Fruit fly (Drosophila melanogaster) whole organism, embryonic: ENCODE results near the gene neur.

Source experiments
- Antp ChIP-seq: fragments of 200-800 bp; sonication (Bioruptor generic); optimal IDR thresholded peaks from 3 replicates; lab custom pipeline; 2016; ENCODE audit warnings: missing biosample characterization, missing genetic modification characterization
- Asciz ChIP-seq: fragments of 200-800 bp; sonication (Bioruptor generic); optimal IDR thresholded peaks from 2 replicates; lab custom pipeline; 2017; ENCODE audit warnings: missing biosample characterization, mild to moderate bottlenecking, missing genetic modification characterization, missing genetic modification reagents
- B-H2 ChIP-seq: fragments of 200-800 bp; sonication (Bioruptor generic); optimal IDR thresholded peaks from 2 replicates; lab custom pipeline; 2018; ENCODE audit warnings: missing biosample characterization, mild to moderate bottlenecking, missing genetic modification characterization
- CG10366 ChIP-seq: fragments of 200-800 bp; sonication (Bioruptor generic); IDR thresholded peaks from 2 replicates; pipeline ENCODE4 v1.3.6; 2022; ENCODE audit warnings: missing biosample characterization, missing genetic modification characterization
- CG11398 ChIP-seq: fragments of 200-800 bp; sonication (Bioruptor generic); optimal IDR thresholded peaks from 2 replicates; lab custom pipeline; 2016; ENCODE audit warnings: missing biosample characterization, missing genetic modification characterization
- CG12104 ChIP-seq: fragments of 200-800 bp; sonication (Bioruptor generic); optimal IDR thresholded peaks from 3 replicates; lab custom pipeline; 2016; ENCODE audit warnings: missing biosample characterization, missing genetic modification characterization
- CG13287 ChIP-seq: fragments of 200-800 bp; sonication (Bioruptor generic); IDR thresholded peaks from 2 replicates; pipeline ENCODE4 v1.3.6; 2022; ENCODE audit warnings: missing biosample characterization, missing genetic modification characterization; ENCODE audit not compliant: partially characterized antibody
- CG15479 ChIP-seq: fragments of 200-800 bp; sonication (Bioruptor generic); optimal IDR thresholded peaks from 3 replicates; lab custom pipeline; 2019; ENCODE audit warnings: missing biosample characterization, mild to moderate bottlenecking, missing genetic modification characterization, moderate library complexity
- CG17359 ChIP-seq: fragments of 200-800 bp; sonication (Bioruptor generic); optimal IDR thresholded peaks from 3 replicates; lab custom pipeline; 2018; ENCODE audit warnings: missing biosample characterization, mild to moderate bottlenecking, missing genetic modification characterization, moderate library complexity
- CG2199 ChIP-seq: fragments of 200-800 bp; sonication (Bioruptor generic); IDR thresholded peaks from 3 replicates; pipeline ENCODE4 v1.3.6; 2022; ENCODE audit warnings: missing biosample characterization, missing genetic modification characterization
- CG30020 ChIP-seq: fragments of 200-800 bp; optimal IDR thresholded peaks from 2 replicates; lab custom pipeline; 2019; ENCODE audit warnings: missing biosample characterization, mild to moderate bottlenecking, missing genetic modification characterization, moderate library complexity
- CG3407 ChIP-seq: fragments of 200-800 bp; sonication (Bioruptor generic); optimal IDR thresholded peaks from 2 replicates; lab custom pipeline; 2018; ENCODE audit warnings: missing biosample characterization, mild to moderate bottlenecking, missing genetic modification characterization
- CG42726 ChIP-seq: fragments of 200-800 bp; sonication (Bioruptor generic); IDR thresholded peaks from 2 replicates; pipeline ENCODE4 v1.3.6; 2022; ENCODE audit warnings: missing biosample characterization, missing genetic modification characterization; ENCODE audit not compliant: partially characterized antibody
- CG4328 ChIP-seq: fragments of 200-800 bp; sonication (Bioruptor generic); optimal IDR thresholded peaks from 3 replicates; lab custom pipeline; 2017; ENCODE audit warnings: missing biosample characterization, missing genetic modification reagents, missing genetic modification characterization
- CG6272 ChIP-seq: fragments of 200-800 bp; sonication (Bioruptor generic); IDR thresholded peaks from 2 replicates; pipeline ENCODE4 v1.3.6; 2022; ENCODE audit warnings: missing biosample characterization, missing genetic modification characterization
- CG7963 ChIP-seq: fragments of 200-800 bp; sonication (Bioruptor generic); IDR thresholded peaks from 3 replicates; pipeline ENCODE4 v1.3.6; 2022; ENCODE audit warnings: missing biosample characterization, missing genetic modification characterization; ENCODE audit not compliant: partially characterized antibody
- CG8924 ChIP-seq: fragments of 200-800 bp; optimal IDR thresholded peaks from 3 replicates; lab custom pipeline; 2019; ENCODE audit warnings: missing biosample characterization, mild to moderate bottlenecking, missing genetic modification characterization, moderate library complexity
- CG9797 ChIP-seq: fragments of 200-800 bp; sonication (Bioruptor generic); optimal IDR thresholded peaks from 3 replicates; lab custom pipeline; 2018; ENCODE audit warnings: missing biosample characterization, mild to moderate bottlenecking, missing genetic modification characterization
- CG9817 ChIP-seq: fragments of 200-800 bp; sonication (Bioruptor generic); optimal IDR thresholded peaks from 2 replicates; lab custom pipeline; 2018; ENCODE audit warnings: missing biosample characterization, mild to moderate bottlenecking, missing genetic modification characterization, moderate library complexity
- CHES-1-like ChIP-seq: fragments of 200-800 bp; sonication (Bioruptor generic); optimal IDR thresholded peaks from 2 replicates; lab custom pipeline; 2016; ENCODE audit warnings: missing biosample characterization, missing genetic modification characterization
- Dek ChIP-seq: fragments of 200-800 bp; sonication (Bioruptor generic); optimal IDR thresholded peaks from 3 replicates; lab custom pipeline; 2019; ENCODE audit warnings: missing biosample characterization, mild to moderate bottlenecking, missing genetic modification characterization, moderate library complexity
- Dp ChIP-seq: fragments of 200-800 bp; sonication (Bioruptor generic); optimal IDR thresholded peaks from 2 replicates; lab custom pipeline; 2018; ENCODE audit warnings: missing biosample characterization, mild to moderate bottlenecking, missing genetic modification characterization, moderate library complexity
- Hmr ChIP-seq: fragments of 200-800 bp; sonication (Bioruptor generic); optimal IDR thresholded peaks from 3 replicates; lab custom pipeline; 2017; ENCODE audit warnings: mild to moderate bottlenecking, missing biosample characterization, missing genetic modification reagents, missing genetic modification characterization
- Meics ChIP-seq: fragments of 200-800 bp; sonication (Bioruptor generic); optimal IDR thresholded peaks from 2 replicates; lab custom pipeline; 2017; ENCODE audit warnings: missing biosample characterization, mild to moderate bottlenecking, missing genetic modification characterization
- Mes4 ChIP-seq: fragments of 200-800 bp; sonication (Bioruptor generic); optimal IDR thresholded peaks from 2 replicates; lab custom pipeline; 2016; ENCODE audit warnings: missing biosample characterization, missing genetic modification characterization
- NfI ChIP-seq: fragments of 200-800 bp; sonication (Bioruptor generic); optimal IDR thresholded peaks from 3 replicates; lab custom pipeline; 2018; ENCODE audit warnings: missing biosample characterization, mild to moderate bottlenecking, missing genetic modification characterization, moderate library complexity
- Pdp1 ChIP-seq, 2 experiments: fragments of 200-800 bp; sonication (Bioruptor generic); optimal IDR thresholded peaks; 3 replicates each; lab custom pipeline; 2016; ENCODE audit warnings: missing biosample characterization in 2 of 2, missing genetic modification characterization in 2 of 2, mild to moderate bottlenecking in 1 of 2, moderate library complexity in 1 of 2
- Sry-δ ChIP-seq: fragments of 200-800 bp; sonication (Bioruptor generic); optimal IDR thresholded peaks from 2 replicates; lab custom pipeline; 2016; ENCODE audit warnings: missing biosample characterization, missing genetic modification characterization
- Usf ChIP-seq: fragments of 200-800 bp; sonication (Bioruptor generic); optimal IDR thresholded peaks from 2 replicates; lab custom pipeline; 2017; ENCODE audit warnings: missing genotype, missing biosample characterization, missing genetic modification characterization
- Vsx1 ChIP-seq: fragments of 200-800 bp; sonication (Bioruptor generic); optimal IDR thresholded peaks from 2 replicates; lab custom pipeline; 2017; ENCODE audit warnings: missing biosample characterization, mild to moderate bottlenecking, missing genetic modification characterization, missing genetic modification reagents
- amos ChIP-seq: fragments of 200-800 bp; sonication (Bioruptor generic); IDR thresholded peaks from 2 replicates; pipeline ENCODE4 v1.3.6; 2022; ENCODE audit warnings: missing biosample characterization, missing genetic modification characterization; ENCODE audit not compliant: partially characterized antibody
- dan ChIP-seq: fragments of 200-800 bp; sonication (Bioruptor generic); IDR thresholded peaks from 2 replicates; pipeline ENCODE4 v1.3.6; 2022; ENCODE audit warnings: missing biosample characterization, missing genetic modification characterization
- dmrt11E ChIP-seq: fragments of 200-800 bp; sonication (Bioruptor generic); optimal IDR thresholded peaks from 3 replicates; lab custom pipeline; 2018; ENCODE audit warnings: missing biosample characterization, mild to moderate bottlenecking, missing genetic modification characterization, moderate library complexity
- fd64A ChIP-seq: fragments of 200-800 bp; sonication (Bioruptor generic); optimal IDR thresholded peaks from 3 replicates; lab custom pipeline; 2018; ENCODE audit warnings: missing biosample characterization, mild to moderate bottlenecking, missing genetic modification characterization
- fd96Cb ChIP-seq: fragments of 200-800 bp; sonication (Bioruptor generic); optimal IDR thresholded peaks from 2 replicates; lab custom pipeline; 2018; ENCODE audit warnings: missing biosample characterization, mild to moderate bottlenecking, missing genetic modification characterization, moderate library complexity
- ken ChIP-seq: fragments of 200-800 bp; sonication (Bioruptor generic); IDR thresholded peaks from 3 replicates; pipeline ENCODE4 v1.3.6; 2022; ENCODE audit warnings: missing biosample characterization, missing genetic modification characterization
- lmd ChIP-seq: fragments of 200-800 bp; sonication (Bioruptor generic); IDR thresholded peaks from 2 replicates; pipeline ENCODE4 v1.3.6; 2022; ENCODE audit warnings: missing biosample characterization, missing genetic modification characterization
- nmo ChIP-seq: fragments of 200-800 bp; sonication (Bioruptor generic); optimal IDR thresholded peaks from 2 replicates; lab custom pipeline; 2018; ENCODE audit warnings: missing biosample characterization, mild to moderate bottlenecking, missing genetic modification characterization, moderate library complexity
- odd ChIP-seq: fragments of 200-800 bp; sonication (Bioruptor generic); optimal IDR thresholded peaks from 2 replicates; lab custom pipeline; 2017; ENCODE audit warnings: missing biosample characterization, mild to moderate bottlenecking, missing genetic modification characterization
- pan ChIP-seq, 4 experiments: fragments of >200 bp in 3 of 4; fragments of 200-800 bp in 1 of 4; sonication (Bioruptor generic) in 1 of 4; optimal IDR thresholded peaks in 3 of 4; IDR thresholded peaks in 1 of 4; 2 replicates each; pipeline versions ENCODE4 v1.3.6 to Lab custom; 2017 to 2022; ENCODE audit warnings: missing biosample characterization in 2 of 4, missing genetic modification characterization in 2 of 4, mixed read lengths in 1 of 4
- psq ChIP-seq: fragments of 200-800 bp; sonication (Bioruptor generic); optimal IDR thresholded peaks from 2 replicates; lab custom pipeline; 2017; ENCODE audit warnings: missing biosample characterization, missing genetic modification characterization
- pzg ChIP-seq: fragments of 200-800 bp; sonication (Bioruptor generic); optimal IDR thresholded peaks from 3 replicates; lab custom pipeline; 2018; ENCODE audit warnings: missing biosample characterization, mild to moderate bottlenecking, missing genetic modification characterization, moderate library complexity
- repo ChIP-seq: fragments of 200-800 bp; sonication (Bioruptor generic); optimal IDR thresholded peaks from 2 replicates; lab custom pipeline; 2016; ENCODE audit warnings: missing biosample characterization, missing genetic modification characterization
- ro ChIP-seq: fragments of 200-800 bp; sonication (Bioruptor generic); IDR thresholded peaks from 2 replicates; pipeline ENCODE4 v1.3.6; 2022; ENCODE audit warnings: missing biosample characterization, missing genetic modification characterization
- run ChIP-seq: fragments of 200-800 bp; sonication (Bioruptor generic); optimal IDR thresholded peaks from 3 replicates; lab custom pipeline; 2018; ENCODE audit warnings: missing biosample characterization, mild to moderate bottlenecking, missing genetic modification characterization
- salm ChIP-seq: fragments of 200-800 bp; sonication (Bioruptor generic); optimal IDR thresholded peaks from 2 replicates; lab custom pipeline; 2018; ENCODE audit warnings: missing biosample characterization, mild to moderate bottlenecking, missing genetic modification characterization
- sens ChIP-seq: fragments of 200-800 bp; sonication (Bioruptor generic); peaks from one replicate; lab custom pipeline; 2016; ENCODE audit warnings: missing biosample characterization, missing genetic modification characterization
- shn ChIP-seq: fragments of 200-800 bp; sonication (Bioruptor generic); optimal IDR thresholded peaks from 3 replicates; lab custom pipeline; 2016; ENCODE audit warnings: missing biosample characterization, missing genetic modification characterization
- vfl ChIP-seq: fragments of 200-800 bp; sonication (Bioruptor generic); optimal IDR thresholded peaks from 2 replicates; lab custom pipeline; 2016; ENCODE audit warnings: missing biosample characterization, missing genetic modification characterization

The neur gene

dm6 chr3R:9050519-9051119 is 11.3 kb upstream of the neur start, which contains the start of gene Nmdmc (continued):
- TF ChIP-seq CG17359 (tag; lab: Kevin White, UChicago) (no peak), CG4328 (GFP tag; lab: Kevin White, UChicago) (no peak), run (tag; lab: Kevin White, UChicago) (no peak), Pdp1 (GFP tag; optimal IDR thresholded peaks at IDR 0.05; lab: Kevin White, UChicago) (peak in 1 of 2 experiments; percentile 5), psq (no peak), Hmr (no peak), dmrt11E (tag; lab: Kevin White, UChicago) (no peak), NfI (GFP tag; lab: Kevin White, UChicago) (no peak), CG2199 (GFP tag; lab: Robert Waterston, UW) (no peak), Usf (GFP tag; lab: Kevin White, UChicago) (no peak), nmo (peak; percentile 51), CG10366 (GFP tag; lab: Robert Waterston, UW) (no peak), CHES-1-like (no peak), dan (no peak), Antp (GFP tag; lab: Kevin White, UChicago) (no peak), odd (GFP tag; lab: Kevin White, UChicago) (no peak), CG42726 (GFP tag; lab: Robert Waterston, UW) (no peak), CG9797 (GFP tag; lab: Kevin White, UChicago) (peak; percentile 90), CG12104 (GFP tag; lab: Kevin White, UChicago) (no peak), Asciz (GFP tag; lab: Kevin White, UChicago) (no peak), Vsx1 (GFP tag; lab: Kevin White, UChicago) (no peak), Mes4 (GFP tag; lab: Kevin White, UChicago) (no peak), pan (optimal IDR thresholded peaks at IDR 0.05; lab: Kevin White, UChicago) (no peak), pan (GFP tag; optimal IDR thresholded peaks at IDR 0.05 in 1 of 2, IDR thresholded peaks at IDR 0.05 in 1 of 2) (no peak), CG30020 (tag; lab: Kevin White, UChicago) (peak; percentile 14), Dp (GFP tag; lab: Kevin White, UChicago) (peak; percentile 91), CG11398 (GFP tag; lab: Kevin White, UChicago) (no peak), B-H2 (GFP tag; lab: Kevin White, UChicago) (no peak), ken (GFP tag; lab: Robert Waterston, UW) (no peak), CG8924 (tag; lab: Kevin White, UChicago) (no peak), amos (GFP tag; lab: Robert Waterston, UW) (no peak), Dek (no peak), fd64A (no peak), vfl (GFP tag; lab: Kevin White, UChicago) (no peak), ro (GFP tag; lab: Robert Waterston, UW) (no peak), CG3407 (GFP tag; lab: Kevin White, UChicago) (no peak), repo (GFP tag; lab: Kevin White, UChicago) (no peak), shn (GFP tag; lab: Kevin White, UChicago) (no peak), CG9817 (tag; lab: Kevin White, UChicago) (no peak), lmd (GFP tag; lab: Robert Waterston, UW) (no peak), Sry-δ (GFP tag; lab: Kevin White, UChicago) (peak; percentile 29), CG15479 (GFP tag; lab: Kevin White, UChicago) (peak; percentile 8), CG6272 (GFP tag; lab: Robert Waterston, UW) (no peak), salm (tag; lab: Kevin White, UChicago) (no peak), Meics (no peak), pzg (GFP tag; lab: Kevin White, UChicago) (peak; percentile 78), CG7963 (GFP tag; lab: Robert Waterston, UW) (no peak), sens (GFP tag; lab: Kevin White, UChicago) (no peak), fd96Cb (no peak), CG13287 (GFP tag; lab: Robert Waterston, UW) (no peak)
